Worm (Caenorhabditis elegans): Measurements from ENCODE around the gene F45D3.1.

The F45D3.1 gene

ce11 chrV:12528919-12529318 lies 2.1 kb downstream of the F45D3.1 start (continued):
- TF ChIP-seq skn-1 (tag; optimal IDR thresholded peaks at IDR 0.05) (no peak), zag-1 (tag; optimal IDR thresholded peaks at IDR 0.05) (peak; percentile 74), mdl-1 (tag; optimal IDR thresholded peaks at IDR 0.05) (peak; percentile 2 to 63)

ce11 chrV:12530129-12530528 lies 3.3 kb downstream of the F45D3.1 start:
- TF ChIP-seq skn-1 (tag; optimal IDR thresholded peaks at IDR 0.05) (no peak), ceh-82 (tag; optimal IDR thresholded peaks at IDR 0.05) (no peak), C34F6.9 (tag; optimal IDR thresholded peaks at IDR 0.05) (peak; percentile 44), sma-9 (GFP tag; optimal IDR thresholded peaks at IDR 0.05) (peak; percentile 24), sma-9 (tag; optimal IDR thresholded peaks at IDR 0.05) (no peak), F13H6.1 (tag; optimal IDR thresholded peaks at IDR 0.05) (peak; percentile 49), unc-39 (tag; optimal IDR thresholded peaks at IDR 0.05) (no peak), unc-55 (GFP tag; optimal IDR thresholded peaks at IDR 0.05) (peak; percentile 16), Y55F3AM.14 (GFP tag; optimal IDR thresholded peaks at IDR 0.05) (peak; percentile 67), sem-4 (tag; optimal IDR thresholded peaks at IDR 0.05) (peak; percentile 48), R02D3.7 (tag; optimal IDR thresholded peaks at IDR 0.05) (no peak), ztf-1 (GFP tag; conservative IDR thresholded peaks at IDR 0.05) (no peak), zag-1 (tag; optimal IDR thresholded peaks at IDR 0.05) (peak; percentile 30), alr-1 (tag; optimal IDR thresholded peaks at IDR 0.05) (no peak), lin-11 (tag; optimal IDR thresholded peaks at IDR 0.05) (no peak), nhr-25 (tag; optimal IDR thresholded peaks at IDR 0.05) (no peak), mbf-1 (tag; optimal IDR thresholded peaks at IDR 0.05) (no peak), nhr-12 (tag; optimal IDR thresholded peaks at IDR 0.05) (no peak), lin-13 (GFP tag; optimal IDR thresholded peaks at IDR 0.05) (no peak), lin-39 (tag; optimal IDR thresholded peaks at IDR 0.05) (no peak), nhr-11 (tag; optimal IDR thresholded peaks at IDR 0.05) (no peak), nhr-23 (tag; optimal IDR thresholded peaks at IDR 0.05) (no peak), dmd-4 (tag; optimal IDR thresholded peaks at IDR 0.05) (no peak), egl-27 (tag; optimal IDR thresholded peaks at IDR 0.05) (peak; percentile 41), peb-1 (tag; optimal IDR thresholded peaks at IDR 0.05) (no peak), crh-2 (tag; optimal IDR thresholded peaks at IDR 0.05) (peak; percentile 53), nhr-10 (tag; optimal IDR thresholded peaks at IDR 0.05) (no peak), ZK546.5 (tag; optimal IDR thresholded peaks at IDR 0.05) (no peak), lsy-2 (tag; optimal IDR thresholded peaks at IDR 0.05) (peak in 1 of 2 experiments; percentile 32), blmp-1 (tag; optimal IDR thresholded peaks at IDR 0.05; ENCODE audit: insufficient read depth) (no peak), ceh-16 (tag; optimal IDR thresholded peaks at IDR 0.05) (peak; percentile 60)

DNA sequence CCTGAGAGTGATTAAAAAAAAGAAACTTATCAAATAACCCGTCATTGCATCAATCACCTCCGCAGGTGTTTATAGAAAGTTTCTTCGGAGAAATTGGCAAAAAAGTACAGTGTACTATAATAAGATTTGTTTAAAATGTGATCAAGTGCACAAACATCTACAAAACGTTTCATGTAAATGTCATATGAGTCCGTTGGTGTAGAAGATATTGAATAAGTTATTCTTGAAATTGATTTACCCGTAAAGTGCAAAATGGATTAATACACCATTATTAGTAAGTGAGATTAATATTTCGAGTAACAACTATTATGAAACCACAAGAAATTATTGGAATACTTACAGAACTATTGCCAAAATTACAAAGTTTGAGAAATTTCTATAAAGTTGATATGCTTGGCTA lies 4.2 kb downstream of the F45D3.1 start:
- TF ChIP-seq dmd-4 (tag; optimal IDR thresholded peaks at IDR 0.05) (peak; percentile 23), fos-1 (tag; optimal IDR thresholded peaks at IDR 0.05) (peak; percentile 46), alr-1 (tag; optimal IDR thresholded peaks at IDR 0.05) (no peak), nhr-21 (tag; optimal IDR thresholded peaks at IDR 0.05) (peak; percentile 39), nhr-25 (tag; optimal IDR thresholded peaks at IDR 0.05) (no peak), sma-9 (GFP tag; optimal IDR thresholded peaks at IDR 0.05) (peak; percentile 16), sma-9 (tag; optimal IDR thresholded peaks at IDR 0.05) (no peak), lsy-2 (tag; optimal IDR thresholded peaks at IDR 0.05) (peak in 1 of 2 experiments; percentile 31), nhr-23 (tag; optimal IDR thresholded peaks at IDR 0.05) (no peak), aly-2 (tag; optimal IDR thresholded peaks at IDR 0.05) (no peak), C34F6.9 (tag; optimal IDR thresholded peaks at IDR 0.05) (peak; percentile 23), nhr-6 (tag; optimal IDR thresholded peaks at IDR 0.05) (no peak), nhr-129 (tag; optimal IDR thresholded peaks at IDR 0.05) (no peak), Y55F3AM.14 (GFP tag; optimal IDR thresholded peaks at IDR 0.05) (no peak), nhr-10 (tag; optimal IDR thresholded peaks at IDR 0.05) (no peak), blmp-1 (tag; optimal IDR thresholded peaks at IDR 0.05; ENCODE audit: insufficient read depth) (peak; percentile 16), snpc-4 (tag; optimal IDR thresholded peaks at IDR 0.05) (no peak)

- peak; percentile 66 for TF ChIP-seq fos-1 (tag; optimal IDR thresholded peaks at IDR 0.05)
- no peak for TF ChIP-seq lin-11 (tag; optimal IDR thresholded peaks at IDR 0.05)
- no peak for TF ChIP-seq sma-9 (GFP tag; optimal IDR thresholded peaks at IDR 0.05)
- TF ChIP-seq sma-9 (tag; optimal IDR thresholded peaks at IDR 0.05), result no peak
- no peak for TF ChIP-seq ZK546.5 (tag; optimal IDR thresholded peaks at IDR 0.05)
- TF ChIP-seq nhr-25 (tag; optimal IDR thresholded peaks at IDR 0.05), result no peak
These were observed 5.5 kb downstream of the F45D3.1 start for ce11 chrV:12532369-12532768.

Measured in whole organism, L2 larva.